Worm (Caenorhabditis elegans) whole organism, L1 larva: ENCODE data around the gene fbxa-219.

Source experiments
- fkh-8 ChIP-seq: sonication (generic microtip); optimal IDR thresholded peaks from 2 replicates; lab custom pipeline; 2016; ENCODE audit warnings: mild to moderate bottlenecking, missing genetic modification characterization, missing compliant biosample characterization
- mab-9 ChIP-seq: fragments of 200-800 bp; sonication (Bioruptor generic); IDR thresholded peaks from 2 replicates; pipeline ENCODE4 v1.3.6; 2022; ENCODE audit warnings: missing genetic modification reagents, missing genetic modification characterization, missing compliant biosample characterization
- nhr-71 ChIP-seq: sonication (generic microtip); optimal IDR thresholded peaks from 2 replicates; lab custom pipeline; 2016; ENCODE audit warnings: mild to moderate bottlenecking, missing genetic modification characterization, moderate library complexity, missing compliant biosample characterization
- nhr-77 ChIP-seq: fragments of 150-350 bp; optimal IDR thresholded peaks from 2 replicates; lab custom pipeline; 2014; ENCODE audit warnings: missing biosample characterization, missing genetic modification characterization
- skn-1 ChIP-seq: fragments of 150-350 bp; optimal IDR thresholded peaks from 2 replicates; lab custom pipeline; 2014; ENCODE audit warnings: missing biosample characterization, missing genetic modification characterization

ce11 chrIII:2314678-2315077, 23.5 kb downstream of the fbxa-219 start:
- no peak for TF ChIP-seq fkh-8 (tag; lab: Kevin White, UChicago)
- no peak for TF ChIP-seq mab-9
- no peak for TF ChIP-seq nhr-71
- no peak for TF ChIP-seq skn-1 (tag; lab: Kevin White, UChicago)
- no peak for TF ChIP-seq nhr-77 (tag; lab: Kevin White, UChicago)
